Fruit fly (Drosophila melanogaster): Measurements from ENCODE around the gene CG15528.

Gene CG15528

dm6 chr3R:30032281-30032680 lies 19.6 kb downstream of the CG15528 start:
- TF ChIP-seq CG12768 (GFP tag; optimal IDR thresholded peaks at IDR 0.05) (no peak), CG14711 (tag; optimal IDR thresholded peaks at IDR 0.05) (no peak), CG7101 (tag; optimal IDR thresholded peaks at IDR 0.05) (no peak), CG1620 (GFP tag; optimal IDR thresholded peaks at IDR 0.05) (no peak), CG11617 (GFP tag; optimal IDR thresholded peaks at IDR 0.05) (no peak), bab1 (GFP tag; optimal IDR thresholded peaks at IDR 0.05) (no peak), toe (GFP tag; optimal IDR thresholded peaks at IDR 0.05) (no peak), Mnt (GFP tag; optimal IDR thresholded peaks at IDR 0.05) (no peak), CG33017 (tag; optimal IDR thresholded peaks at IDR 0.05) (no peak), Crg-1 (GFP tag; optimal IDR thresholded peaks at IDR 0.05) (no peak), tj (GFP tag; optimal IDR thresholded peaks at IDR 0.05) (no peak), cic (GFP tag; optimal IDR thresholded peaks at IDR 0.05) (no peak), CG7045 (GFP tag; optimal IDR thresholded peaks at IDR 0.05) (no peak), cnc (optimal IDR thresholded peaks at IDR 0.05) (no peak), kay (GFP tag; ENCODE audit: borderline replicate concordance) (no peak), Hr96 (GFP tag; optimal IDR thresholded peaks at IDR 0.05) (no peak), ovo (GFP tag; optimal IDR thresholded peaks at IDR 0.05) (no peak), Clk (GFP tag; optimal IDR thresholded peaks at IDR 0.05) (no peak), CG5204 (GFP tag; optimal IDR thresholded peaks at IDR 0.05) (no peak)

- TF ChIP-seq Crg-1 (GFP tag; optimal IDR thresholded peaks at IDR 0.05): no peak
- no peak for TF ChIP-seq CG33017 (tag; optimal IDR thresholded peaks at IDR 0.05)
- TF ChIP-seq cic (GFP tag; optimal IDR thresholded peaks at IDR 0.05): no peak
- no peak for TF ChIP-seq CG7045 (GFP tag; optimal IDR thresholded peaks at IDR 0.05)
- TF ChIP-seq CG14711 (tag; optimal IDR thresholded peaks at IDR 0.05): no peak
- TF ChIP-seq Mnt (GFP tag; optimal IDR thresholded peaks at IDR 0.05): no peak
- no peak for TF ChIP-seq pad (GFP tag; optimal IDR thresholded peaks at IDR 0.05)
- TF ChIP-seq toe (GFP tag; optimal IDR thresholded peaks at IDR 0.05): no peak
- TF ChIP-seq Clk (GFP tag; optimal IDR thresholded peaks at IDR 0.05): no peak
- no peak for TF ChIP-seq CG11617 (GFP tag; optimal IDR thresholded peaks at IDR 0.05)
- TF ChIP-seq CG7101 (tag; optimal IDR thresholded peaks at IDR 0.05): no peak
- TF ChIP-seq CG5204 (GFP tag; optimal IDR thresholded peaks at IDR 0.05): no peak
- TF ChIP-seq cnc (optimal IDR thresholded peaks at IDR 0.05): no peak
- no peak for TF ChIP-seq ovo (GFP tag; optimal IDR thresholded peaks at IDR 0.05)
- no peak for TF ChIP-seq CG12768 (GFP tag; optimal IDR thresholded peaks at IDR 0.05)
Observed at dm6 chr3R:30030061-30030460, 21.9 kb downstream of the CG15528 start.

DNA sequence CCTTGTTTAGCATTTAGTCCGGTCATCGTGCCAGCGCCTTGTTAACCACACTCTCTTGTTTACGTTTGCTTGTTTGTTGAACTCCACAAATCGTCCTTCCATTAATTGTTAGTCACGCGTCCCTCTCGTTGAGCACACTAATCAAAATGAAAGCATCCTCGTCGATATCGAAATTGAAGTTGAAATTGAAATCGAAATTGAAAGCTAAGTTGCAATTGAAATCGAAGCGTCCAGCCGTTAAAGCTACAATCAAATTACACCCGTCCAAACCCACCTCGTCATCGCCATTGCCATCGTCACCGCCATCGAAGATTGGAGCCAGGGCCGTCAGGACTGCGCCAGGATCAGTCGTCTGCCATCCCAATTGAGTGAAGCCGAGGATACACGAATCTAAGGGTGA lies 28.5 kb downstream of the CG15528 start:
- TF ChIP-seq CG7101 (tag; optimal IDR thresholded peaks at IDR 0.05): no peak
- TF ChIP-seq CG12768 (GFP tag; optimal IDR thresholded peaks at IDR 0.05): no peak
- no peak for TF ChIP-seq ovo (GFP tag; optimal IDR thresholded peaks at IDR 0.05)
- TF ChIP-seq cic (GFP tag; optimal IDR thresholded peaks at IDR 0.05): no peak
- no peak for TF ChIP-seq tj (GFP tag; optimal IDR thresholded peaks at IDR 0.05)
- no peak for TF ChIP-seq CG11617 (GFP tag; optimal IDR thresholded peaks at IDR 0.05)
- no peak for TF ChIP-seq CG14711 (tag; optimal IDR thresholded peaks at IDR 0.05)
- TF ChIP-seq Clk (GFP tag; optimal IDR thresholded peaks at IDR 0.05): no peak
- no peak for TF ChIP-seq CG1620 (GFP tag; optimal IDR thresholded peaks at IDR 0.05)
- TF ChIP-seq CG33017 (tag; optimal IDR thresholded peaks at IDR 0.05): no peak
- no peak for TF ChIP-seq CG7045 (GFP tag; optimal IDR thresholded peaks at IDR 0.05)
- TF ChIP-seq toe (GFP tag; optimal IDR thresholded peaks at IDR 0.05): no peak
- no peak for TF ChIP-seq kay (GFP tag; ENCODE audit: borderline replicate concordance)
- no peak for TF ChIP-seq cnc (optimal IDR thresholded peaks at IDR 0.05)
- no peak for TF ChIP-seq pad (GFP tag; optimal IDR thresholded peaks at IDR 0.05)

DNA sequence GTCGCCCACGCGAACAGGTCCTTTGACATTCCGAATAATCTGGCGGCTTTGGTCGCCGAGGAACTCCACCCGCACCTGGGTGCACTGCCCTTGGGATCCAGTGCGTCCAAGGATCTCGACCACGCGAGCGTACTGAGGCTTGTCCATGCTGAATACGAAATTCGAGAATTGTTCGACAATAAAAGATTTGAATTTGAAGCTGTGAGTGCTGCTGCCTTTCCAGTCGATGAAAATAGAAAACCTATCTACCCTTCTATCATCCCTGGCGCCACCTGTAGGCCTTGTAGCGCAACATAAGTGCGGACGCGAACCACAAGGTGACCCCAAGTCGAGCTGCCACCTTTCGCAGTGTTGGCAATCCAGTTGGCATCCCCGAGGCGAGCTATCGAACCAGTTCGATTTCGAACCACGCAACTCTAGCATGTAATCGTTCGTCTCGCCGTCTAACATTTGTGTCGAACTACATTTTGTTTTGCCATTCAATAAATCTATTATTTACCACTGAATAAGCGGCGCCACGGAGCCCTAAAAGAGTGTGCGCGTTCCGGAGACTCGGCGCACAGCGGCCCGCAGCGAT lies 29.4 kb downstream of the CG15528 start, which contains the start of the genes RpS28a and Axn:
TSS of gene RpS28a (minus strand) at position 197 of the 577 bp plus-strand sequence.
TSS of gene Axn (plus strand) at position 391 of the 577 bp plus-strand sequence.
- no peak for TF ChIP-seq cic (GFP tag; optimal IDR thresholded peaks at IDR 0.05)
- TF ChIP-seq CG5204 (GFP tag; optimal IDR thresholded peaks at IDR 0.05): no peak
- no peak for TF ChIP-seq bab1 (GFP tag; optimal IDR thresholded peaks at IDR 0.05)
- TF ChIP-seq pad (GFP tag; optimal IDR thresholded peaks at IDR 0.05): no peak
- TF ChIP-seq CG33017 (tag; optimal IDR thresholded peaks at IDR 0.05): no peak
- TF ChIP-seq Hr96 (GFP tag; optimal IDR thresholded peaks at IDR 0.05): no peak
- TF ChIP-seq CG14711 (tag; optimal IDR thresholded peaks at IDR 0.05): peak; percentile 57
- TF ChIP-seq Crg-1 (GFP tag; optimal IDR thresholded peaks at IDR 0.05): no peak
- peak; percentile 5 for TF ChIP-seq Mnt (GFP tag; optimal IDR thresholded peaks at IDR 0.05)
- no peak for TF ChIP-seq CG11617 (GFP tag; optimal IDR thresholded peaks at IDR 0.05)
- TF ChIP-seq cnc (optimal IDR thresholded peaks at IDR 0.05): no peak
- no peak for TF ChIP-seq kay (GFP tag; ENCODE audit: borderline replicate concordance)
- TF ChIP-seq CG7101 (tag; optimal IDR thresholded peaks at IDR 0.05): no peak

- TF ChIP-seq CG5204 (GFP tag; optimal IDR thresholded peaks at IDR 0.05) (no peak), Hr96 (GFP tag; optimal IDR thresholded peaks at IDR 0.05) (peak; percentile 72), Mnt (GFP tag; optimal IDR thresholded peaks at IDR 0.05) (peak; percentile 75), ovo (GFP tag; optimal IDR thresholded peaks at IDR 0.05) (no peak), CG1620 (GFP tag; optimal IDR thresholded peaks at IDR 0.05) (no peak), Clk (GFP tag; optimal IDR thresholded peaks at IDR 0.05) (no peak), CG7045 (GFP tag; optimal IDR thresholded peaks at IDR 0.05) (peak; percentile 50), CG11617 (GFP tag; optimal IDR thresholded peaks at IDR 0.05) (peak; percentile 53), pad (GFP tag; optimal IDR thresholded peaks at IDR 0.05) (no peak), CG12768 (GFP tag; optimal IDR thresholded peaks at IDR 0.05) (peak; percentile 67), toe (GFP tag; optimal IDR thresholded peaks at IDR 0.05) (no peak), CG7101 (tag; optimal IDR thresholded peaks at IDR 0.05) (peak; percentile 42), kay (GFP tag; ENCODE audit: borderline replicate concordance) (no peak), Crg-1 (GFP tag; optimal IDR thresholded peaks at IDR 0.05) (no peak), CG14711 (tag; optimal IDR thresholded peaks at IDR 0.05) (no peak), cnc (optimal IDR thresholded peaks at IDR 0.05) (no peak), CG33017 (tag; optimal IDR thresholded peaks at IDR 0.05) (peak; percentile 65), bab1 (GFP tag; optimal IDR thresholded peaks at IDR 0.05) (peak; percentile 41), cic (GFP tag; optimal IDR thresholded peaks at IDR 0.05) (peak; percentile 85), tj (GFP tag; optimal IDR thresholded peaks at IDR 0.05) (peak; percentile 28)
Observed at dm6 chr3R:30021559-30022451, 30.1 kb downstream of the CG15528 start, which contains the start of gene Mgat2. Gene Mgat2, minus strand, starts transcription at chr3R:30022221.
